Worm (Caenorhabditis elegans) whole organism, L4 larva: Measurements from ENCODE around the gene vps-29.

Experiments used
- F49E8.2 ChIP-seq: sonication (generic microtip); optimal IDR thresholded peaks from 2 replicates; lab custom pipeline; 2016; ENCODE audit warnings: missing compliant biosample characterization, mild to moderate bottlenecking, missing genetic modification characterization, borderline replicate concordance
- ZK546.5 ChIP-seq, 2 experiments: sonication (generic microtip); optimal IDR thresholded peaks; 2 replicates each; lab custom pipeline; 2017; ENCODE audit warnings: missing biosample characterization in 2 of 2, missing genetic modification characterization in 2 of 2
- ama-1 ChIP-seq: fragments of 150-350 bp; optimal IDR thresholded peaks from 2 replicates; lab custom pipeline; 2014; ENCODE audit warnings: inconsistent platforms, mixed read lengths
- dmd-8 ChIP-seq: fragments of 200-800 bp; sonication (Bioruptor generic); IDR thresholded peaks from 2 replicates; pipeline ENCODE4 v1.3.6; 2022; ENCODE audit warnings: missing genetic modification characterization, missing compliant biosample characterization
- lin-39 ChIP-seq: fragments of 150-350 bp; optimal IDR thresholded peaks from 2 replicates; lab custom pipeline; 2014; ENCODE audit warnings: missing biosample characterization, missing genetic modification reagents, missing genetic modification characterization
- mep-1 ChIP-seq: fragments of 150-350 bp; sonication (generic microtip); optimal IDR thresholded peaks from 3 replicates; lab custom pipeline; 2014; ENCODE audit warnings: missing biosample characterization, missing genetic modification characterization
- nhr-25 ChIP-seq: sonication (generic microtip); optimal IDR thresholded peaks from 2 replicates; lab custom pipeline; 2017; ENCODE audit warnings: missing genetic modification characterization, mild to moderate bottlenecking, missing compliant biosample characterization, antibody characterized with exemption, moderate library complexity, borderline replicate concordance; ENCODE audit not compliant: insufficient read depth
- ztf-11 ChIP-seq: fragments of 150-350 bp; optimal IDR thresholded peaks from 2 replicates; lab custom pipeline; 2014; ENCODE audit warnings: missing biosample characterization, missing genetic modification characterization

- no peak for TF ChIP-seq mep-1 (tag; lab: Kevin White, UChicago)
- no peak for TF ChIP-seq ZK546.5 (tag; optimal IDR thresholded peaks at IDR 0.05; lab: Kevin White, UChicago)
- TF ChIP-seq ama-1 (lab: Kevin White, UChicago): no peak
- TF ChIP-seq F49E8.2 (tag; lab: Kevin White, UChicago): no peak
- no peak for TF ChIP-seq nhr-25 (tag; lab: Kevin White, UChicago)
- TF ChIP-seq lin-39 (tag; lab: Kevin White, UChicago): no peak
- TF ChIP-seq ztf-11 (tag; lab: Kevin White, UChicago): no peak
- TF ChIP-seq dmd-8 (GFP tag; lab: Robert Waterston, UW): no peak
Measured at ce11 chrIII:10120076-10120831, 7.4 kb upstream of the vps-29 start, which contains the start of the genes gtf-2H3 and ham-3.
